Fruit fly (Drosophila melanogaster) whole organism, embryonic: Measurements from ENCODE around the gene smash.

Experiments
- Blimp-1 ChIP-seq: fragments of 200-800 bp; sonication (Bioruptor generic); optimal IDR thresholded peaks from 3 replicates; lab custom pipeline; 2018; ENCODE audit warnings: missing biosample characterization, missing genetic modification characterization, mild to moderate bottlenecking, moderate library complexity, missing genetic modification reagents
- CG1024 ChIP-seq: fragments of 200-800 bp; sonication (Bioruptor generic); IDR thresholded peaks from 2 replicates; pipeline ENCODE4 v1.3.6; 2022; ENCODE audit warnings: missing biosample characterization, missing genetic modification characterization
- CG10543 ChIP-seq: fragments of 200-800 bp; sonication (Bioruptor generic); optimal IDR thresholded peaks from 3 replicates; lab custom pipeline; 2017; ENCODE audit warnings: missing biosample characterization, mild to moderate bottlenecking, missing genetic modification characterization, moderate library complexity
- CG11504 ChIP-seq: fragments of 200-800 bp; sonication (Bioruptor generic); optimal IDR thresholded peaks from 3 replicates; lab custom pipeline; 2019; ENCODE audit warnings: missing biosample characterization, mild to moderate bottlenecking, missing genetic modification characterization, moderate library complexity
- CG12659 ChIP-seq: fragments of 200-800 bp; sonication (Bioruptor generic); optimal IDR thresholded peaks from 3 replicates; lab custom pipeline; 2017; ENCODE audit warnings: mild to moderate bottlenecking, missing biosample characterization, missing genetic modification reagents, missing genetic modification characterization
- CG14014 ChIP-seq: fragments of 200-800 bp; sonication (Bioruptor generic); IDR thresholded peaks from 2 replicates; pipeline ENCODE4 v1.3.6; 2022; ENCODE audit warnings: missing biosample characterization, missing genetic modification characterization
- CG15514 ChIP-seq: fragments of 200-800 bp; sonication (Bioruptor generic); optimal IDR thresholded peaks from 3 replicates; lab custom pipeline; 2017; ENCODE audit warnings: missing biosample characterization, missing genetic modification characterization, mild to moderate bottlenecking, moderate library complexity, missing genetic modification reagents
- CG1602 ChIP-seq: fragments of 200-800 bp; sonication (Bioruptor generic); optimal IDR thresholded peaks from 3 replicates; lab custom pipeline; 2016; ENCODE audit warnings: missing biosample characterization, missing genetic modification characterization
- CG16863 ChIP-seq: fragments of 200-800 bp; sonication (Bioruptor generic); optimal IDR thresholded peaks from 3 replicates; lab custom pipeline; 2016; ENCODE audit warnings: missing biosample characterization, missing genetic modification characterization
- CG17568 ChIP-seq: fragments of 200-800 bp; sonication (Bioruptor generic); optimal IDR thresholded peaks from 2 replicates; lab custom pipeline; 2018; ENCODE audit warnings: missing biosample characterization, mild to moderate bottlenecking, missing genetic modification characterization, moderate library complexity
- CG2678 ChIP-seq: fragments of 200-800 bp; sonication (Bioruptor generic); optimal IDR thresholded peaks from 3 replicates; lab custom pipeline; 2019; ENCODE audit warnings: missing biosample characterization, mild to moderate bottlenecking, missing genetic modification characterization, moderate library complexity
- CG3847 ChIP-seq: fragments of 200-800 bp; sonication (Bioruptor generic); IDR thresholded peaks from 2 replicates; pipeline ENCODE4 v1.3.6; 2022; ENCODE audit warnings: missing biosample characterization, missing genetic modification characterization
- CG42726 ChIP-seq: fragments of 200-800 bp; sonication (Bioruptor generic); IDR thresholded peaks from 2 replicates; pipeline ENCODE4 v1.3.6; 2022; ENCODE audit warnings: missing biosample characterization, missing genetic modification characterization; ENCODE audit not compliant: partially characterized antibody
- CG4282 ChIP-seq: fragments of 200-800 bp; sonication (Bioruptor generic); optimal IDR thresholded peaks from 2 replicates; lab custom pipeline; 2016; ENCODE audit warnings: missing biosample characterization, missing genetic modification characterization
- CG4820 ChIP-seq: fragments of 200-800 bp; sonication (Bioruptor generic); optimal IDR thresholded peaks from 3 replicates; lab custom pipeline; 2016; ENCODE audit warnings: missing biosample characterization, missing genetic modification characterization
- CG6254 ChIP-seq: fragments of 200-800 bp; sonication (Bioruptor generic); optimal IDR thresholded peaks from 3 replicates; lab custom pipeline; 2017; ENCODE audit warnings: mild to moderate bottlenecking, missing biosample characterization, missing genetic modification reagents, missing genetic modification characterization
- CG6683 ChIP-seq: fragments of 200-800 bp; sonication (Bioruptor generic); optimal IDR thresholded peaks from 2 replicates; lab custom pipeline; 2017; ENCODE audit warnings: missing biosample characterization, mild to moderate bottlenecking, missing genetic modification characterization, missing genetic modification reagents
- CHES-1-like ChIP-seq: fragments of 200-800 bp; sonication (Bioruptor generic); optimal IDR thresholded peaks from 2 replicates; lab custom pipeline; 2016; ENCODE audit warnings: missing biosample characterization, missing genetic modification characterization
- CkIIα-i1 ChIP-seq: fragments of 200-800 bp; sonication (Bioruptor generic); IDR thresholded peaks from 2 replicates; pipeline ENCODE4 v1.3.6; 2022; ENCODE audit warnings: missing biosample characterization, missing genetic modification characterization
- Dbx ChIP-seq: fragments of 200-800 bp; sonication (Bioruptor generic); IDR thresholded peaks from 3 replicates; pipeline ENCODE4 v1.3.6; 2022; ENCODE audit warnings: missing biosample characterization, missing genetic modification characterization
- Dip2 ChIP-seq: fragments of 200-800 bp; sonication (Bioruptor generic); IDR thresholded peaks from 2 replicates; pipeline ENCODE4 v1.3.6; 2022; ENCODE audit warnings: missing biosample characterization, missing genetic modification characterization
- Fer3 ChIP-seq: fragments of 200-800 bp; sonication (Bioruptor generic); optimal IDR thresholded peaks from 2 replicates; lab custom pipeline; 2018; ENCODE audit warnings: missing biosample characterization, mild to moderate bottlenecking, missing genetic modification characterization, moderate library complexity
- HmgZ ChIP-seq: fragments of 200-800 bp; sonication (Bioruptor generic); optimal IDR thresholded peaks from 2 replicates; lab custom pipeline; 2018; ENCODE audit warnings: missing biosample characterization, mild to moderate bottlenecking, missing genetic modification characterization
- Hsf ChIP-seq: fragments of 200-800 bp; sonication (Bioruptor generic); optimal IDR thresholded peaks from 3 replicates; lab custom pipeline; 2016; ENCODE audit warnings: missing biosample characterization, missing genetic modification characterization
- NC2α ChIP-seq: fragments of 200-800 bp; sonication (Bioruptor generic); optimal IDR thresholded peaks from 2 replicates; lab custom pipeline; 2016; ENCODE audit warnings: missing biosample characterization, missing genetic modification characterization
- Pdp1 ChIP-seq, 2 experiments: fragments of 200-800 bp; sonication (Bioruptor generic); optimal IDR thresholded peaks; 3 replicates each; lab custom pipeline; 2016; ENCODE audit warnings: missing biosample characterization in 2 of 2, missing genetic modification characterization in 2 of 2, mild to moderate bottlenecking in 1 of 2, moderate library complexity in 1 of 2
- Sox100B ChIP-seq: fragments of 200-800 bp; sonication (Bioruptor generic); optimal IDR thresholded peaks from 3 replicates; lab custom pipeline; 2018; ENCODE audit warnings: missing biosample characterization, mild to moderate bottlenecking, missing genetic modification characterization
- Usf ChIP-seq: fragments of 200-800 bp; sonication (Bioruptor generic); optimal IDR thresholded peaks from 2 replicates; lab custom pipeline; 2017; ENCODE audit warnings: missing genotype, missing biosample characterization, missing genetic modification characterization
- YL-1 ChIP-seq: fragments of 200-800 bp; sonication (Bioruptor generic); optimal IDR thresholded peaks from 3 replicates; lab custom pipeline; 2017; ENCODE audit warnings: missing biosample characterization, mild to moderate bottlenecking, missing genetic modification characterization
- bsh ChIP-seq, 2 experiments: fragments of 200-800 bp; sonication (Bioruptor generic); optimal IDR thresholded peaks; 2 replicates each; lab custom pipeline; 2017 to 2018; ENCODE audit warnings: mild to moderate bottlenecking in 2 of 2, missing biosample characterization in 2 of 2, missing genetic modification characterization in 2 of 2, moderate library complexity in 1 of 2
- cato ChIP-seq: fragments of 200-800 bp; sonication (Bioruptor generic); optimal IDR thresholded peaks from 2 replicates; lab custom pipeline; 2016; ENCODE audit warnings: missing biosample characterization, missing genetic modification characterization, borderline replicate concordance
- chn ChIP-seq: fragments of 200-800 bp; sonication (Bioruptor generic); optimal IDR thresholded peaks from 2 replicates; lab custom pipeline; 2016; ENCODE audit warnings: missing biosample characterization, missing genetic modification characterization
- corto ChIP-seq: fragments of 200-800 bp; sonication (Bioruptor generic); optimal IDR thresholded peaks from 2 replicates; lab custom pipeline; 2016; ENCODE audit warnings: missing biosample characterization, mild to moderate bottlenecking, missing genetic modification characterization, moderate library complexity
- crol ChIP-seq: fragments of 200-800 bp; sonication (Bioruptor generic); IDR thresholded peaks from 2 replicates; pipeline ENCODE4 v1.3.6; 2022; ENCODE audit warnings: missing biosample characterization, missing genetic modification characterization
- grau ChIP-seq: fragments of 200-800 bp; optimal IDR thresholded peaks from 3 replicates; lab custom pipeline; 2019; ENCODE audit warnings: missing biosample characterization, mild to moderate bottlenecking, missing genetic modification characterization, moderate library complexity
- hb ChIP-seq: fragments of 200-800 bp; sonication (Bioruptor generic); IDR thresholded peaks from 3 replicates; pipeline ENCODE4 v1.3.6; 2022; ENCODE audit warnings: missing biosample characterization, missing genetic modification characterization; ENCODE audit not compliant: partially characterized antibody
- hth ChIP-seq: fragments of >200 bp; optimal IDR thresholded peaks from 2 replicates; lab custom pipeline; 2017; ENCODE audit warnings: inconsistent platforms
- lab ChIP-seq: fragments of 200-800 bp; sonication (Bioruptor generic); optimal IDR thresholded peaks from 3 replicates; lab custom pipeline; 2017; ENCODE audit warnings: missing biosample characterization, missing genetic modification characterization, mild to moderate bottlenecking, moderate library complexity, missing genetic modification reagents
- lola ChIP-seq, 3 experiments: fragments of >200 bp in 2 of 3; fragments of 200-800 bp in 1 of 3; sonication (Bioruptor generic) in 1 of 3; optimal IDR thresholded peaks; 2 replicates each; lab custom pipeline; 2017 to 2019; ENCODE audit warnings: missing biosample characterization in 3 of 3, missing genetic modification characterization in 3 of 3, mild to moderate bottlenecking in 1 of 3, moderate library complexity in 1 of 3
- pita ChIP-seq: fragments of 200-800 bp; sonication (Bioruptor generic); optimal IDR thresholded peaks from 2 replicates; lab custom pipeline; 2017; ENCODE audit warnings: missing biosample characterization, mild to moderate bottlenecking, missing genetic modification characterization
- pros ChIP-seq: fragments of 200-800 bp; sonication (Bioruptor generic); optimal IDR thresholded peaks from 3 replicates; lab custom pipeline; 2019; ENCODE audit warnings: missing biosample characterization, mild to moderate bottlenecking, missing genetic modification characterization, moderate library complexity
- repo ChIP-seq: fragments of 200-800 bp; sonication (Bioruptor generic); optimal IDR thresholded peaks from 2 replicates; lab custom pipeline; 2016; ENCODE audit warnings: missing biosample characterization, missing genetic modification characterization
- tin ChIP-seq: fragments of 200-800 bp; sonication (Bioruptor generic); optimal IDR thresholded peaks from 3 replicates; lab custom pipeline; 2016; ENCODE audit warnings: missing biosample characterization, missing genetic modification characterization
- toy ChIP-seq: fragments of 200-800 bp; sonication (Bioruptor generic); IDR thresholded peaks from 2 replicates; pipeline ENCODE4 v1.3.6; 2022; ENCODE audit warnings: missing biosample characterization, missing genetic modification characterization
- tup ChIP-seq: fragments of 200-800 bp; sonication (Bioruptor generic); optimal IDR thresholded peaks from 2 replicates; lab custom pipeline; 2016; ENCODE audit warnings: missing biosample characterization, mild to moderate bottlenecking, missing genetic modification characterization, moderate library complexity
- twi ChIP-seq: fragments of 200-800 bp; optimal IDR thresholded peaks from 2 replicates; lab custom pipeline; 2019; ENCODE audit warnings: missing biosample characterization, mild to moderate bottlenecking, missing genetic modification characterization, moderate library complexity
- zen ChIP-seq: fragments of 200-800 bp; sonication (Bioruptor generic); optimal IDR thresholded peaks from 3 replicates; lab custom pipeline; 2018; ENCODE audit warnings: missing biosample characterization, mild to moderate bottlenecking, missing genetic modification characterization, moderate library complexity
- zen2 ChIP-seq: fragments of 200-800 bp; sonication (Bioruptor generic); IDR thresholded peaks from 3 replicates; pipeline ENCODE4 v1.3.6; 2022; ENCODE audit warnings: missing biosample characterization, missing genetic modification characterization; ENCODE audit not compliant: partially characterized antibody

Gene smash

dm6 chr3R:4731828-4732657 lies 72.7 kb downstream of the smash start, which contains the start of gene Nep2 (continued):
- TF ChIP-seq CkIIα-i1 (no peak), tin (GFP tag; lab: Kevin White, UChicago) (peak; percentile 1), pros (GFP tag; lab: Kevin White, UChicago) (no peak), cato (GFP tag; lab: Kevin White, UChicago) (peak; percentile 2), CG4820 (no peak), CG4282 (GFP tag; lab: Kevin White, UChicago) (no peak), hth (lab: Kevin White, UChicago) (no peak), CG3847 (GFP tag; lab: Robert Waterston, UW) (no peak), CG17568 (no peak), chn (GFP tag; lab: Kevin White, UChicago) (no peak), Fer3 (no peak), Blimp-1 (GFP tag; lab: Kevin White, UChicago) (peak; percentile 23), toy (no peak), HmgZ (tag; lab: Kevin White, UChicago) (no peak), NC2α (GFP tag; lab: Kevin White, UChicago) (no peak), YL-1 (GFP tag; lab: Kevin White, UChicago) (no peak), Usf (peak; percentile 50), Sox100B (GFP tag; lab: Kevin White, UChicago) (peak; percentile 65), corto (GFP tag; lab: Kevin White, UChicago) (no peak), CG11504 (tag; lab: Kevin White, UChicago) (peak; percentile 57), Hsf (no peak), CG15514 (GFP tag; lab: Kevin White, UChicago) (no peak), CG14014 (0 out of 2 replicates have a peak, but pooled peaks have one; percentile 8), CG6254 (GFP tag; lab: Kevin White, UChicago) (no peak), CG6683 (GFP tag; lab: Kevin White, UChicago) (no peak), Pdp1 (GFP tag; optimal IDR thresholded peaks at IDR 0.05; lab: Kevin White, UChicago) (peak in 1 of 2 experiments; percentile 16), lab (GFP tag; lab: Kevin White, UChicago) (peak; percentile 18), crol (no peak), CG2678 (tag; lab: Kevin White, UChicago) (peak; percentile 60), CG1024 (GFP tag; lab: Robert Waterston, UW) (no peak), tup (GFP tag; lab: Kevin White, UChicago) (no peak), CG12659 (GFP tag; lab: Kevin White, UChicago) (peak; percentile 33), pita (GFP tag; lab: Kevin White, UChicago) (no peak), bsh (GFP tag; optimal IDR thresholded peaks at IDR 0.05; lab: Kevin White, UChicago) (no peak), Dbx (GFP tag; lab: Robert Waterston, UW) (no peak), grau (tag; lab: Kevin White, UChicago) (peak; percentile 16), CG16863 (GFP tag; lab: Kevin White, UChicago) (peak; percentile 15), lola (GFP tag; optimal IDR thresholded peaks at IDR 0.05; lab: Kevin White, UChicago) (peak in 1 of 3 experiments; percentile 45), repo (GFP tag; lab: Kevin White, UChicago) (no peak), zen2 (GFP tag; lab: Robert Waterston, UW) (no peak), zen (tag; lab: Kevin White, UChicago) (no peak), CG42726 (GFP tag; lab: Robert Waterston, UW) (no peak), Dip2 (GFP tag; lab: Robert Waterston, UW) (no peak), twi (tag; lab: Kevin White, UChicago) (no peak), CG10543 (GFP tag; lab: Kevin White, UChicago) (no peak), CG1602 (GFP tag; lab: Kevin White, UChicago) (no peak), hb (GFP tag; lab: Robert Waterston, UW) (peak; percentile 63; the same call in 1 of the 3 replicates), CHES-1-like (GFP tag; lab: Kevin White, UChicago) (no peak)
